Worm (Caenorhabditis elegans) whole organism, L4/young adult: ENCODE results near the gene R144.10.

ENCODE experiments used
- dao-5 ChIP-seq: sonication (generic microtip); optimal IDR thresholded peaks from 2 replicates; lab custom pipeline; 2016; ENCODE audit warnings: missing genotype, missing genetic modification characterization, moderate library complexity, missing compliant biosample characterization
- him-1 ChIP-seq: sonication (generic microtip); optimal IDR thresholded peaks from 2 replicates; lab custom pipeline; 2016; ENCODE audit warnings: missing genotype, missing genetic modification reagents, missing genetic modification characterization, missing compliant biosample characterization

ce11 chrIII:5006881-5007280 is 4.8 kb upstream of the R144.10 start, which contains the start of gene R144.12:
- no peak for TF ChIP-seq dao-5 (tag; lab: Kevin White, UChicago)
- no peak for TF ChIP-seq him-1 (tag; lab: Kevin White, UChicago)
